Worm (Caenorhabditis elegans) whole organism, L4/young adult: ENCODE measurements around the gene F32E10.5.

Experiments used
- dao-5 ChIP-seq: sonication (generic microtip); optimal IDR thresholded peaks from 2 replicates; lab custom pipeline; 2016; ENCODE audit warnings: missing genotype, missing genetic modification characterization, moderate library complexity, missing compliant biosample characterization
- him-1 ChIP-seq: sonication (generic microtip); optimal IDR thresholded peaks from 2 replicates; lab custom pipeline; 2016; ENCODE audit warnings: missing genotype, missing genetic modification reagents, missing genetic modification characterization, missing compliant biosample characterization

ce11 chrIV:7559237-7559636, 18.9 kb downstream of the F32E10.5 start:
- TF ChIP-seq him-1 (no peak), dao-5 (tag; lab: Kevin White, UChicago) (no peak)
